Worm (Caenorhabditis elegans): Measurements from ENCODE around the gene kle-2.

DNA sequence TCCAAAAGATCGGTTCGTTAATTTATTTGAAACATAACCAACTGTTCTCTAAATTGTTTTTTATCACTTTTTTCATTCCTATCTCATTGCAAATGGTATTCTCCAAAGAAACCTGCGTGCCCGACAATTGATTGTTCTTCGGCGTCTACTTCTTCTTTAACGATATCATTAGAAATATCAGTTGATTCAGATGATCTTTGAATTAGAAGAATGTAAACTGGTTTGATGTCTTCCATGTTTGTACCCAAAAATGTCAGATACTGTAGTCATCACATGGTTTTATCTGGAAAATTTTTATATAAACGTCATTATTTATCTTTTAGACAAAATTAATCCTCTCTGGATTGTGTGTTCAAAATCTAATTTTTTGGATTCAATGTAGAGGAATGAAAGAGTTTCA is 43.8 kb upstream of the kle-2 start:
- TF ChIP-seq fkh-6 (tag; optimal IDR thresholded peaks at IDR 0.05) (no peak), pha-4 (tag; optimal IDR thresholded peaks at IDR 0.05) (no peak)

All from whole organism, late embryonic.